Fruit fly (Drosophila melanogaster): ENCODE results near the gene Dscam4.

Dscam4 gene

DNA sequence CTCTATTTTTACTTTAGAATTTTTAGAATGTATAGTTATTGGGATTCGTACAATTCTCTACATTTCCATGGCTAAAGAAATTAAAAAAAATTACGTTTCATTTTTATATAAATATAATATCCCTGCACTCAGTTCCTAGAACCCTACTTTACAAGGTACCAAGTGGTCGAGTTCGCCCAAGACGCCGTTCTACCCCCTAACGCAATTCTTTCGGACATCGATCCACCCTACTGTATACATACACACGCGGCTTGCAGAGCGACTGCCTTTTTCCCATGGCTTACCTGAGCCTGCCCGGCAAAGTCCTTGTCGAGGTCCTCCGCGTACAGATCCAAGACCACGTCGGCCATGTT, 76.3 kb downstream of the Dscam4 start (continued):
- TF ChIP-seq prd (optimal IDR thresholded peaks at IDR 0.05) (no peak), prd (GFP tag; IDR thresholded peaks at IDR 0.05) (no peak), HHEX (GFP tag; optimal IDR thresholded peaks at IDR 0.05) (peak; percentile 4), CG12155 (GFP tag; optimal IDR thresholded peaks at IDR 0.05) (peak; percentile 2), chif (GFP tag; optimal IDR thresholded peaks at IDR 0.05) (no peak), Deaf1 (tag; optimal IDR thresholded peaks at IDR 0.05) (no peak), CG13296 (GFP tag; optimal IDR thresholded peaks at IDR 0.05) (no peak), stc (GFP tag; IDR thresholded peaks at IDR 0.05) (no peak), CG4328 (GFP tag; optimal IDR thresholded peaks at IDR 0.05) (no peak), CG2875 (GFP tag; optimal IDR thresholded peaks at IDR 0.05) (no peak), CG10209 (GFP tag; optimal IDR thresholded peaks at IDR 0.05) (no peak), run (tag; optimal IDR thresholded peaks at IDR 0.05) (no peak), CG4360 (GFP tag; IDR thresholded peaks at IDR 0.05) (no peak), BEAF-32 (GFP tag; optimal IDR thresholded peaks at IDR 0.05) (no peak), ranshi (GFP tag; IDR thresholded peaks at IDR 0.05) (0 out of 2 replicates have a peak, but pooled peaks have one; percentile 36), gem (tag; optimal IDR thresholded peaks at IDR 0.05) (no peak), CG1792 (GFP tag; optimal IDR thresholded peaks at IDR 0.05) (no peak), trh (GFP tag; optimal IDR thresholded peaks at IDR 0.05) (no peak), phol (tag; optimal IDR thresholded peaks at IDR 0.05) (no peak), CG34224 (GFP tag; IDR thresholded peaks at IDR 0.05; ENCODE audit: partially characterized antibody) (no peak), Dbx (GFP tag; IDR thresholded peaks at IDR 0.05) (no peak), bigmax (GFP tag; optimal IDR thresholded peaks at IDR 0.05) (no peak), grau (tag; optimal IDR thresholded peaks at IDR 0.05) (peak; percentile 14), cas (GFP tag; IDR thresholded peaks at IDR 0.05) (peak; percentile 29; the same call in 1 of the 2 replicates), CG7928 (GFP tag; optimal IDR thresholded peaks at IDR 0.05) (no peak), CG4707 (GFP tag; optimal IDR thresholded peaks at IDR 0.05) (no peak), Sry-β (GFP tag; optimal IDR thresholded peaks at IDR 0.05) (no peak), CG32772 (GFP tag; IDR thresholded peaks at IDR 0.05) (no peak), PHDP (tag; optimal IDR thresholded peaks at IDR 0.05) (peak; percentile 0), NFAT (GFP tag; IDR thresholded peaks at IDR 0.05) (peak; percentile 69), CG14710 (tag; optimal IDR thresholded peaks at IDR 0.05) (no peak), tgo (GFP tag; IDR thresholded peaks at IDR 0.05) (peak; percentile 46; the same call in 2 of the 3 replicates), CG4730 (GFP tag; IDR thresholded peaks at IDR 0.05) (no peak), her (GFP tag; optimal IDR thresholded peaks at IDR 0.05) (no peak), dan (GFP tag; IDR thresholded peaks at IDR 0.05) (no peak), CG1603 (tag; optimal IDR thresholded peaks at IDR 0.05) (no peak), gce (GFP tag; IDR thresholded peaks at IDR 0.05) (no peak), Meics (GFP tag; optimal IDR thresholded peaks at IDR 0.05) (peak; percentile 51), CG13775 (GFP tag; optimal IDR thresholded peaks at IDR 0.05) (peak; percentile 11), pan (optimal IDR thresholded peaks at IDR 0.05) (no peak), pan (GFP tag; optimal IDR thresholded peaks at IDR 0.05 in 1 of 2, IDR thresholded peaks at IDR 0.05 in 1 of 2) (no peak), pnt (GFP tag; optimal IDR thresholded peaks at IDR 0.05) (no peak), fd96Cb (tag; optimal IDR thresholded peaks at IDR 0.05) (no peak), CG3065 (GFP tag; optimal IDR thresholded peaks at IDR 0.05) (no peak), ash1 (GFP tag; optimal IDR thresholded peaks at IDR 0.05) (no peak), CG4404 (GFP tag; IDR thresholded peaks at IDR 0.05) (no peak), CG15269 (tag; optimal IDR thresholded peaks at IDR 0.05) (peak; percentile 32), ems (GFP tag; optimal IDR thresholded peaks at IDR 0.05) (no peak), Dp (GFP tag; optimal IDR thresholded peaks at IDR 0.05) (no peak), CG2120 (GFP tag; optimal IDR thresholded peaks at IDR 0.05) (peak; percentile 53), unpg (GFP tag; optimal IDR thresholded peaks at IDR 0.05) (no peak), Fer1 (GFP tag; optimal IDR thresholded peaks at IDR 0.05) (peak; percentile 46)
